Worm (Caenorhabditis elegans): ENCODE data around the gene C53B7.2.

DNA sequence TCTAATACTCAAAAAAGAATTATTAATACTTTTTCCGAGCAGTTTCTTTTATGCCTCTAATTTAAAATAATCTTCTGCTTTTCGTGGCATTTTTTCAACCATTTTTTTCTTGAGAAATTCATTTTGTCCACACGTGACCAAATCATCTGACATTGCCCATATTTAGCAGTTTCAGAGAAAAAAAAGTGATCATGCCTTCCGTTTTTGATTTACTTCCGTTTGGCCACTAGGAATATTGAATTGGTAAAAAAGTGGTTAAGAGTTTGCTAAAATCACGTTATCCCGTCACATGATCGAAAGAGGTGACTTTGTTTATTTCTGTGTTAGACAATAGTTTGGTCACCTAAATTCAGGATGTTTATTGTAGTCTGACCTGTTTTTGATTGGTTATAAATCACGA lies 41.6 kb upstream of the C53B7.2 start:
- TF ChIP-seq snpc-3.4 (tag; optimal IDR thresholded peaks at IDR 0.05) = no peak
- TF ChIP-seq cebp-2 (GFP tag; IDR thresholded peaks at IDR 0.05) = no peak
- no peak for TF ChIP-seq ama-1 (optimal IDR thresholded peaks at IDR 0.05)
- TF ChIP-seq ama-1 (GFP tag; optimal IDR thresholded peaks at IDR 0.05) = no peak
- TF ChIP-seq attf-6 (GFP tag; IDR thresholded peaks at IDR 0.05) = no peak
- no peak for TF ChIP-seq him-1 (tag; optimal IDR thresholded peaks at IDR 0.05)
- TF ChIP-seq F57A8.1 (GFP tag; optimal IDR thresholded peaks at IDR 0.05) = no peak
- no peak for TF ChIP-seq F49E8.2 (tag; optimal IDR thresholded peaks at IDR 0.05; ENCODE audit: insufficient read depth)
- TF ChIP-seq T26A5.8 (tag; optimal IDR thresholded peaks at IDR 0.05) = no peak
- no peak for TF ChIP-seq unc-62 (GFP tag; optimal IDR thresholded peaks at IDR 0.05)
- TF ChIP-seq F55B11.4 (tag; optimal IDR thresholded peaks at IDR 0.05; ENCODE audit: borderline replicate concordance, insufficient read depth) = no peak
